Worm (Caenorhabditis elegans): ENCODE measurements around the gene rps-14.

ce11 chrIII:7184022-7184421 is 4.6 kb upstream of the rps-14 start, which contains the start of gene yju-2:
- TF ChIP-seq elt-1 (tag; optimal IDR thresholded peaks at IDR 0.05; ENCODE audit: borderline replicate concordance, insufficient read depth) (no peak), elt-3 (tag; optimal IDR thresholded peaks at IDR 0.05) (no peak), cnd-1 (tag; optimal IDR thresholded peaks at IDR 0.05) (no peak)

Data from whole organism, mixed stage, embryonic.